Worm (Caenorhabditis elegans) whole organism, midembryonic: Measurements from ENCODE around the gene Y102A5C.2.

ENCODE experiments used
- cog-1 ChIP-seq: sonication (generic microtip); optimal IDR thresholded peaks from 2 replicates; lab custom pipeline; 2016; ENCODE audit warnings: missing genetic modification characterization, missing compliant biosample characterization
- tab-1 ChIP-seq: fragments of 200-800 bp; sonication (Bioruptor generic); IDR thresholded peaks from 2 replicates; pipeline ENCODE4 v1.3.6; 2022; ENCODE audit warnings: missing genetic modification characterization, missing compliant biosample characterization

ce11 chrV:16871387-16871786 is 47.1 kb upstream of the Y102A5C.2 start, which contains the start of gene thn-4:
- no peak for TF ChIP-seq cog-1 (tag; lab: Kevin White, UChicago)
- TF ChIP-seq tab-1 (GFP tag; lab: Robert Waterston, UW), result no peak
